Fruit fly (Drosophila melanogaster) whole organism, embryonic: ENCODE results near the gene cindr.

ENCODE experiments used
- prd ChIP-seq, 3 experiments: fragments of >200 bp in 2 of 3; fragments of 200-800 bp in 1 of 3; sonication (Bioruptor generic) in 1 of 3; optimal IDR thresholded peaks in 2 of 3; IDR thresholded peaks in 1 of 3; 2 replicates in 2 of 3; 3 replicates in 1 of 3; pipeline versions ENCODE4 v1.3.6 to Lab custom; 2017 to 2022; ENCODE audit warnings: missing biosample characterization in 1 of 3, missing genetic modification characterization in 1 of 3
- zen ChIP-seq: fragments of 200-800 bp; sonication (Bioruptor generic); optimal IDR thresholded peaks from 3 replicates; lab custom pipeline; 2018; ENCODE audit warnings: missing biosample characterization, mild to moderate bottlenecking, missing genetic modification characterization, moderate library complexity

- TF ChIP-seq zen (peak; percentile 74), prd (optimal IDR thresholded peaks at IDR 0.05; lab: Kevin White, UChicago) (no peak), prd (GFP tag; IDR thresholded peaks at IDR 0.05; lab: Robert Waterston, UW) (peak; percentile 77; the same call in 2 of the 3 replicates)
Observed at dm6 chr3R:30817246-30817645, 8.8 kb downstream of the cindr start.
